Worm (Caenorhabditis elegans) whole organism, early embryonic: ENCODE data around the gene F40F8.4.

Experiments used
- B0310.2 ChIP-seq: sonication (generic microtip); optimal IDR thresholded peaks from 2 replicates; lab custom pipeline; 2016; ENCODE audit warnings: mild to moderate bottlenecking, missing genetic modification characterization, missing compliant biosample characterization
- F13C5.2 ChIP-seq: sonication (generic microtip); optimal IDR thresholded peaks from 2 replicates; lab custom pipeline; 2017; ENCODE audit warnings: mild to moderate bottlenecking, missing genetic modification characterization, inconsistent platforms, missing compliant biosample characterization
- aly-1 ChIP-seq: sonication (generic microtip); optimal IDR thresholded peaks from 2 replicates; lab custom pipeline; 2016; ENCODE audit warnings: missing genetic modification characterization, missing compliant biosample characterization
- ama-1 ChIP-seq: fragments of 150-350 bp; optimal IDR thresholded peaks from 2 replicates; lab custom pipeline; 2014
- ceh-13 ChIP-seq: fragments of 200-800 bp; sonication (Bioruptor generic); optimal IDR thresholded peaks from 2 replicates; lab custom pipeline; 2018; ENCODE audit warnings: mild to moderate bottlenecking, missing genetic modification characterization, missing compliant biosample characterization
- ceh-36 ChIP-seq: sonication (generic microtip); optimal IDR thresholded peaks from 2 replicates; lab custom pipeline; 2016; ENCODE audit warnings: missing genetic modification characterization, inconsistent platforms, missing compliant biosample characterization
- ets-7 ChIP-seq: sonication (generic microtip); optimal IDR thresholded peaks from 2 replicates; lab custom pipeline; 2016; ENCODE audit warnings: missing genotype, missing genetic modification characterization, missing compliant biosample characterization
- flt-1 ChIP-seq: fragments of 200-800 bp; sonication (Bioruptor generic); IDR thresholded peaks from 2 replicates; pipeline ENCODE4 v1.3.6; 2022; ENCODE audit warnings: missing genetic modification characterization, missing compliant biosample characterization
- hmbx-1 ChIP-seq: sonication (generic microtip); optimal IDR thresholded peaks from 2 replicates; lab custom pipeline; 2016; ENCODE audit warnings: mild to moderate bottlenecking, missing genetic modification characterization, missing compliant biosample characterization
- hmg-4 ChIP-seq: fragments of 200-800 bp; sonication (Bioruptor generic); optimal IDR thresholded peaks from 2 replicates; lab custom pipeline; 2018; ENCODE audit warnings: mild to moderate bottlenecking, missing genetic modification characterization, missing compliant biosample characterization
- hnd-1 ChIP-seq: sonication (generic microtip); optimal IDR thresholded peaks from 2 replicates; lab custom pipeline; 2016; ENCODE audit warnings: missing genetic modification characterization, missing compliant biosample characterization
- pes-1 ChIP-seq: fragments of 200-800 bp; sonication (Bioruptor generic); IDR thresholded peaks from 2 replicates; pipeline ENCODE4 v1.3.6; 2022; ENCODE audit warnings: missing genetic modification reagents, missing genetic modification characterization, missing compliant biosample characterization
- scrt-1 ChIP-seq: fragments of 200-800 bp; sonication (Bioruptor generic); IDR thresholded peaks from 2 replicates; pipeline ENCODE4 v1.3.6; 2022; ENCODE audit warnings: missing genetic modification characterization, missing compliant biosample characterization
- sea-1 ChIP-seq: fragments of 200-800 bp; sonication (Bioruptor generic); conservative IDR thresholded peaks from 2 replicates; pipeline ENCODE4 v1.3.6; 2022; ENCODE audit warnings: missing genetic modification characterization, missing compliant biosample characterization
- tbx-11 ChIP-seq: fragments of 200-800 bp; sonication (Bioruptor generic); IDR thresholded peaks from 2 replicates; pipeline ENCODE4 v1.3.6; 2022; ENCODE audit warnings: missing genetic modification characterization, missing compliant biosample characterization
- tbx-37 ChIP-seq: fragments of 200-800 bp; sonication (Bioruptor generic); conservative IDR thresholded peaks from 2 replicates; pipeline ENCODE4 v1.3.6; 2022; ENCODE audit warnings: missing genetic modification reagents, missing genetic modification characterization, missing compliant biosample characterization
- tra-4 ChIP-seq: sonication (generic microtip); optimal IDR thresholded peaks from 2 replicates; lab custom pipeline; 2017; ENCODE audit warnings: missing genetic modification characterization, missing compliant biosample characterization

Gene F40F8.4

ce11 chrII:11140140-11140539 lies at the start of gene F40F8.4:
Gene F40F8.4 (minus strand): TSS chrII:11140240.
- no peak for TF ChIP-seq hmbx-1
- no peak for TF ChIP-seq pes-1 (GFP tag; lab: Robert Waterston, UW)
- no peak for TF ChIP-seq ceh-36 (tag; lab: Kevin White, UChicago)
- no peak for TF ChIP-seq hmg-4
- no peak for TF ChIP-seq B0310.2
- TF ChIP-seq tra-4 (tag; lab: Kevin White, UChicago), result no peak
- TF ChIP-seq scrt-1, result no peak
- TF ChIP-seq flt-1 (GFP tag; lab: Robert Waterston, UW), result no peak
- no peak for TF ChIP-seq ama-1
- no peak for TF ChIP-seq ets-7 (tag; lab: Kevin White, UChicago)
- TF ChIP-seq aly-1, result no peak
- no peak for TF ChIP-seq F13C5.2 (tag; lab: Kevin White, UChicago)
- TF ChIP-seq hnd-1 (tag; lab: Kevin White, UChicago), result no peak

- TF ChIP-seq ceh-13 (no peak), B0310.2 (no peak), hmg-4 (no peak), F13C5.2 (tag; lab: Kevin White, UChicago) (no peak), tbx-11 (GFP tag; lab: Robert Waterston, UW) (no peak), hmbx-1 (no peak), aly-1 (no peak), ama-1 (no peak), tra-4 (tag; lab: Kevin White, UChicago) (no peak), hnd-1 (tag; lab: Kevin White, UChicago) (no peak), tbx-37 (GFP tag; lab: Robert Waterston, UW) (no peak), sea-1 (GFP tag; lab: Robert Waterston, UW) (no peak)
Measured at ce11 chrII:11188026-11188425, 48.0 kb upstream of the F40F8.4 start, which contains the start of gene F37H8.5. Gene F37H8.5 (plus strand): TSS chrII:11188206.

ce11 chrII:11185728-11186127 lies 45.7 kb upstream of the F40F8.4 start, which contains the start of gene sfxn-1.2:
Gene sfxn-1.2 (plus strand): TSS chrII:11186028.
- no peak for TF ChIP-seq hmbx-1
- TF ChIP-seq hnd-1 (tag; lab: Kevin White, UChicago), result no peak
- no peak for TF ChIP-seq ama-1
- no peak for TF ChIP-seq tbx-37 (GFP tag; lab: Robert Waterston, UW)
- no peak for TF ChIP-seq scrt-1
- no peak for TF ChIP-seq B0310.2
- TF ChIP-seq flt-1 (GFP tag; lab: Robert Waterston, UW), result no peak
- no peak for TF ChIP-seq aly-1
- TF ChIP-seq pes-1 (GFP tag; lab: Robert Waterston, UW), result no peak
- no peak for TF ChIP-seq hmg-4
- no peak for TF ChIP-seq tra-4 (tag; lab: Kevin White, UChicago)
- no peak for TF ChIP-seq ets-7 (tag; lab: Kevin White, UChicago)
- TF ChIP-seq sea-1 (GFP tag; lab: Robert Waterston, UW), result no peak
- TF ChIP-seq ceh-36 (tag; lab: Kevin White, UChicago), result no peak
- no peak for TF ChIP-seq tbx-11 (GFP tag; lab: Robert Waterston, UW)
- TF ChIP-seq ceh-13, result no peak
- TF ChIP-seq F13C5.2 (tag; lab: Kevin White, UChicago), result no peak

- TF ChIP-seq hmbx-1 (no peak), hmg-4 (peak; percentile 65), F13C5.2 (tag; lab: Kevin White, UChicago) (peak; percentile 44)
Measured at ce11 chrII:11184757-11185341, 44.8 kb upstream of the F40F8.4 start, which contains the start of gene lir-3. Gene lir-3 (minus strand): TSS chrII:11184807.

- TF ChIP-seq hmg-4, result no peak
- no peak for TF ChIP-seq hnd-1 (tag; lab: Kevin White, UChicago)
- TF ChIP-seq ets-7 (tag; lab: Kevin White, UChicago), result no peak
- no peak for TF ChIP-seq pes-1 (GFP tag; lab: Robert Waterston, UW)
- TF ChIP-seq ceh-36 (tag; lab: Kevin White, UChicago), result no peak
- TF ChIP-seq sea-1 (GFP tag; lab: Robert Waterston, UW), result no peak
- TF ChIP-seq ceh-13, result no peak
- no peak for TF ChIP-seq flt-1 (GFP tag; lab: Robert Waterston, UW)
- no peak for TF ChIP-seq tbx-37 (GFP tag; lab: Robert Waterston, UW)
- no peak for TF ChIP-seq F13C5.2 (tag; lab: Kevin White, UChicago)
Measured at ce11 chrII:11181250-11181704, 41.2 kb upstream of the F40F8.4 start, which contains the start of gene bigr-1. Gene bigr-1 (plus strand): TSS chrII:11181654.

ce11 chrII:11178737-11179136 lies 38.7 kb upstream of the F40F8.4 start:
- TF ChIP-seq B0310.2 (no peak), tbx-11 (GFP tag; lab: Robert Waterston, UW) (no peak), hnd-1 (tag; lab: Kevin White, UChicago) (no peak), ama-1 (no peak), scrt-1 (no peak), tra-4 (tag; lab: Kevin White, UChicago) (no peak), flt-1 (GFP tag; lab: Robert Waterston, UW) (no peak), hmbx-1 (no peak), F13C5.2 (tag; lab: Kevin White, UChicago) (no peak), sea-1 (GFP tag; lab: Robert Waterston, UW) (no peak), ets-7 (tag; lab: Kevin White, UChicago) (no peak), pes-1 (GFP tag; lab: Robert Waterston, UW) (no peak), ceh-36 (tag; lab: Kevin White, UChicago) (no peak)

- TF ChIP-seq tbx-37 (GFP tag; lab: Robert Waterston, UW) (no peak), ets-7 (tag; lab: Kevin White, UChicago) (no peak), scrt-1 (no peak), hmbx-1 (no peak), ceh-13 (no peak), tra-4 (tag; lab: Kevin White, UChicago) (no peak), F13C5.2 (tag; lab: Kevin White, UChicago) (no peak), flt-1 (GFP tag; lab: Robert Waterston, UW) (no peak), aly-1 (no peak), sea-1 (GFP tag; lab: Robert Waterston, UW) (no peak)
Measured at ce11 chrII:11177376-11177775, 37.3 kb upstream of the F40F8.4 start, which contains the start of gene F37H8.6. Gene F37H8.6 (minus strand): TSS chrII:11177476.
